Worm (Caenorhabditis elegans) whole organism, L4 larva: Measurements from ENCODE around the gene fbxb-99.

Source experiments
- ama-1 ChIP-seq: fragments of 150-350 bp; optimal IDR thresholded peaks from 2 replicates; lab custom pipeline; 2014; ENCODE audit warnings: inconsistent platforms, mixed read lengths
- fkh-10 ChIP-seq: fragments of 150-350 bp; optimal IDR thresholded peaks from 2 replicates; lab custom pipeline; 2014; ENCODE audit warnings: missing biosample characterization, missing genetic modification reagents, missing genetic modification characterization
- lin-13 ChIP-seq: fragments of 150-350 bp; optimal IDR thresholded peaks from 2 replicates; lab custom pipeline; 2014; ENCODE audit warnings: missing biosample characterization, missing genetic modification reagents, missing genetic modification characterization
- lsy-2 ChIP-seq, 2 experiments: fragments of 150-350 bp in 1 of 2; sonication (generic microtip) in 1 of 2; optimal IDR thresholded peaks; 2 replicates each; lab custom pipeline; 2014 to 2017; ENCODE audit warnings: missing biosample characterization in 2 of 2, missing genetic modification characterization in 2 of 2
- nhr-77 ChIP-seq: fragments of 150-350 bp; optimal IDR thresholded peaks from 2 replicates; lab custom pipeline; 2014; ENCODE audit warnings: missing biosample characterization, missing genetic modification characterization
- php-3 ChIP-seq: fragments of 200-800 bp; sonication (Bioruptor generic); IDR thresholded peaks from 2 replicates; pipeline ENCODE4 v1.3.6; 2022; ENCODE audit warnings: missing genetic modification reagents, missing genetic modification characterization, missing compliant biosample characterization
- skn-1 ChIP-seq: fragments of 150-350 bp; optimal IDR thresholded peaks from 2 replicates; lab custom pipeline; 2014; ENCODE audit warnings: missing biosample characterization, missing genetic modification characterization
- spr-1 ChIP-seq: sonication (generic microtip); optimal IDR thresholded peaks from 2 replicates; lab custom pipeline; 2016; ENCODE audit warnings: mild to moderate bottlenecking, missing genetic modification characterization, missing compliant biosample characterization
- unc-130 ChIP-seq: sonication (generic microtip); optimal IDR thresholded peaks from 2 replicates; lab custom pipeline; 2016; ENCODE audit warnings: missing genetic modification reagents, missing genetic modification characterization, missing compliant biosample characterization
- unc-62 ChIP-seq, 3 experiments: fragments of 150-350 bp in 1 of 3; sonication (generic microtip); optimal IDR thresholded peaks in 2 of 3; peaks in 1 of 3; 1 replicate in 1 of 3; 2 replicates in 2 of 3; lab custom pipeline; 2014 to 2017; ENCODE audit warnings: missing biosample characterization in 3 of 3, missing genetic modification characterization in 3 of 3, missing genetic modification reagents in 3 of 3, missing genotype in 1 of 3

DNA sequence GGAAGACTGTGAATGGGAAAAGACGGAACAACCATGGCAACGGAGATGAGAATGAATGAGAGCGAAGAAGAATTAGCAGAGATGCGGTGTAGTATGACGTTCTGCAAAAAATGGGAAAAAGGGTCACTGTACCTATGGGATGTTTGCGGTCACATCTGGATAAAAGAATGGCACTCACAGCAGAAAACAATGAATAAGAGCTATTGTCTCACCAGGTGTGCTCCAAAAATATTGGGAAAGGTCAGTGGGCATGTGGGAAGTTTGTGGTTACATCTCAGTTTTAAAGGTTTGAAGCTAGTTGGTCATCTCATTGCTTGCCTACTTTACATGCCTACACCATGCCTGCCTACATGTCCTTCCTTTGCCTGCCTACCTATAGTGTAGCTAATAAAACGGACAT lies 42.6 kb downstream of the fbxb-99 start, which contains the start of gene fbxb-91:
- TF ChIP-seq spr-1 (tag; lab: Kevin White, UChicago) = no peak
- TF ChIP-seq nhr-77 (tag; lab: Kevin White, UChicago) = no peak
- no peak for TF ChIP-seq lin-13 (GFP tag; lab: Kevin White, UChicago)
- no peak for TF ChIP-seq ama-1 (lab: Kevin White, UChicago)
- TF ChIP-seq skn-1 = no peak
- no peak for TF ChIP-seq unc-130 (GFP tag; lab: Kevin White, UChicago)
- TF ChIP-seq fkh-10 (GFP tag; lab: Kevin White, UChicago) = no peak
- TF ChIP-seq php-3 (GFP tag; lab: Robert Waterston, UW) = no peak
- TF ChIP-seq lsy-2 (tag; optimal IDR thresholded peaks at IDR 0.05; lab: Kevin White, UChicago) = no peak
- TF ChIP-seq unc-62 (GFP tag; optimal IDR thresholded peaks at IDR 0.05 in 1 of 2; lab: Kevin White, UChicago) = no peak
- TF ChIP-seq unc-62 (tag; optimal IDR thresholded peaks at IDR 0.05; lab: Kevin White, UChicago) = no peak
